Fruit fly (Drosophila melanogaster): ENCODE results near the gene CG42831.

The CG42831 gene

DNA sequence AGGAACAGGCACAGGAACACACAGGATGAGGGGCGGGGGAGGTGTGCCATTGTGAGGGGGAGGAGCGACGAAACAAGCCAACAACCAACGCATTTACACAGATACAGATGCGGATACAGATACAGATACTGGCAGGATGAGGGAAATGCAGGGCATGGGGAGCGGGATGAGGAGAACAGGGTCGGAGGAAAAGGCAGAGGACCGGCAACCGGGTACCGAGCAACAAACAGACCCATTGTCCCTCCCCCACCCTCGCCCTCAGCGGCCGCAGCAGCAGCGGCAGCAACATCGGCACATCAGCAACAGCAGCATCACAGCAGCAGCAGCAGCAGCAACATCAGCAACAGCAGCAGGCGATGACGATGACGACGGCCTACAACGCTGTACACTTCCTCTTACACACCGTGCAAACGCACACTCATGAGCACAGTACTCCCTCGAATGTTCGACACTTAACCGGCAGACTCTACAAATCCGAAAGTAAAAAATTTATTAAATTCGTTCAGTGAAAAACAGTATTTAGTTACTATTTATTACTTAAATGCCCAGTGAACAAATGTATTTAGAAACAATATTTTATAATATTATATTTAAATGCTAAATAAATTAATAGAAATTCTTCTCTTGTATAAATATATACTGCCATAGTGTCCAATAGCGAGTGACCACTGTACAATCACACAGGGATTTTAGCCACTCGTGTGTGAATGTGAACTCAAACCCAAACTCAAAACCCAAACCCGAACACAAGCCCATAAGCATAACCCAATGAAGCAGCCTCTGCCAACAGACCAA, 41.0 kb downstream of the CG42831 start (continued):
- TF ChIP-seq Chrac-16 (GFP tag; optimal IDR thresholded peaks at IDR 0.05): peak; percentile 88
- peak; percentile 78 for TF ChIP-seq ATbp (GFP tag; optimal IDR thresholded peaks at IDR 0.05)
- TF ChIP-seq CG4328 (GFP tag; optimal IDR thresholded peaks at IDR 0.05): peak; percentile 77
- TF ChIP-seq onecut (GFP tag; IDR thresholded peaks at IDR 0.05): peak; percentile 76
- TF ChIP-seq CG1792 (GFP tag; optimal IDR thresholded peaks at IDR 0.05): no peak
- peak; percentile 78 for TF ChIP-seq az2 (GFP tag; optimal IDR thresholded peaks at IDR 0.05)
- TF ChIP-seq CG17912 (GFP tag; optimal IDR thresholded peaks at IDR 0.05): peak; percentile 0
- no peak for TF ChIP-seq Mes4 (GFP tag; optimal IDR thresholded peaks at IDR 0.05)
- TF ChIP-seq CG14050 (GFP tag; IDR thresholded peaks at IDR 0.05): peak; percentile 76
- peak; percentile 76 for TF ChIP-seq CG1529 (GFP tag; optimal IDR thresholded peaks at IDR 0.05)
- peak; percentile 61 for TF ChIP-seq lilli (GFP tag; optimal IDR thresholded peaks at IDR 0.05)
- peak; percentile 74 for TF ChIP-seq H15 (GFP tag; IDR thresholded peaks at IDR 0.05)
- no peak for TF ChIP-seq aop (GFP tag; IDR thresholded peaks at IDR 0.05)
- no peak for TF ChIP-seq zen2 (GFP tag; IDR thresholded peaks at IDR 0.05; ENCODE audit: partially characterized antibody)
- TF ChIP-seq CG11504 (tag; optimal IDR thresholded peaks at IDR 0.05): peak; percentile 90
- peak; percentile 87 for TF ChIP-seq unpg (GFP tag; optimal IDR thresholded peaks at IDR 0.05)
- TF ChIP-seq abd-A (tag; optimal IDR thresholded peaks at IDR 0.05): peak; percentile 32
- TF ChIP-seq cato (GFP tag; optimal IDR thresholded peaks at IDR 0.05; ENCODE audit: borderline replicate concordance): peak; percentile 63
- no peak for TF ChIP-seq Gsc (GFP tag; IDR thresholded peaks at IDR 0.05)
- peak; percentile 85 for TF ChIP-seq CG1602 (GFP tag; optimal IDR thresholded peaks at IDR 0.05)
- TF ChIP-seq Tbp (GFP tag; optimal IDR thresholded peaks at IDR 0.05): no peak
- peak; percentile 60; the same call in 1 of the 2 replicates for TF ChIP-seq peb (GFP tag; IDR thresholded peaks at IDR 0.05)
- TF ChIP-seq MTF-1 (GFP tag; optimal IDR thresholded peaks at IDR 0.05; ENCODE audit: borderline replicate concordance): peak; percentile 82
- peak; percentile 56 for TF ChIP-seq CG31388 (GFP tag; optimal IDR thresholded peaks at IDR 0.05)
- peak; percentile 68 for TF ChIP-seq CG2120 (GFP tag; optimal IDR thresholded peaks at IDR 0.05)
- TF ChIP-seq HLHmδ (GFP tag; optimal IDR thresholded peaks at IDR 0.05): no peak
- TF ChIP-seq dpn (GFP tag; optimal IDR thresholded peaks at IDR 0.05): peak in 1 of 2 experiments; percentile 84
- TF ChIP-seq CG10209 (GFP tag; optimal IDR thresholded peaks at IDR 0.05): peak; percentile 89
- no peak for TF ChIP-seq usp (GFP tag; optimal IDR thresholded peaks at IDR 0.05)
- TF ChIP-seq nerfin-1 (tag; optimal IDR thresholded peaks at IDR 0.05): peak; percentile 84
- TF ChIP-seq CG13624 (GFP tag; optimal IDR thresholded peaks at IDR 0.05): no peak
- TF ChIP-seq grau (tag; optimal IDR thresholded peaks at IDR 0.05): peak; percentile 100
- TF ChIP-seq wdn (GFP tag; IDR thresholded peaks at IDR 0.05): peak; percentile 74; the same call in 1 of the 2 replicates
- TF ChIP-seq inv (GFP tag; IDR thresholded peaks at IDR 0.05; ENCODE audit: partially characterized antibody): no peak
- TF ChIP-seq cad (GFP tag; optimal IDR thresholded peaks at IDR 0.05): no peak
- TF ChIP-seq eve (GFP tag; optimal IDR thresholded peaks at IDR 0.05): peak in 1 of 2 experiments; percentile 28
- peak; percentile 77 for TF ChIP-seq ap (GFP tag; IDR thresholded peaks at IDR 0.05)
- TF ChIP-seq CG12744 (GFP tag; optimal IDR thresholded peaks at IDR 0.05): no peak
- TF ChIP-seq Ptx1 (GFP tag; IDR thresholded peaks at IDR 0.05): peak; percentile 93
- TF ChIP-seq Optix (GFP tag; IDR thresholded peaks at IDR 0.05): peak; percentile 64; the same call in 2 of the 3 replicates
- TF ChIP-seq disco-r (GFP tag; optimal IDR thresholded peaks at IDR 0.05): no peak
- peak; percentile 91 for TF ChIP-seq Drgx (GFP tag; IDR thresholded peaks at IDR 0.05)
- TF ChIP-seq Dip2 (GFP tag; IDR thresholded peaks at IDR 0.05): no peak; the same call in 1 of the 2 replicates
- TF ChIP-seq CG4820 (GFP tag; optimal IDR thresholded peaks at IDR 0.05): peak; percentile 87
- TF ChIP-seq CG11695 (GFP tag; IDR thresholded peaks at IDR 0.05): peak; percentile 88
- TF ChIP-seq Spps (tag; optimal IDR thresholded peaks at IDR 0.05): peak; percentile 83
- TF ChIP-seq Hmr (GFP tag; optimal IDR thresholded peaks at IDR 0.05): peak; percentile 91
- peak; percentile 63 for TF ChIP-seq CG15514 (GFP tag; optimal IDR thresholded peaks at IDR 0.05)
- TF ChIP-seq fd64A (GFP tag; optimal IDR thresholded peaks at IDR 0.05): no peak

All from whole organism, embryonic.